Worm (Caenorhabditis elegans) whole organism, L2 larva: ENCODE measurements around the gene cct-6.
A peak's percentile ranks its signal among the peaks of the same experiment; 100 is the strongest.

Source experiments
- C34F6.9 ChIP-seq: fragments of 150-350 bp; optimal IDR thresholded peaks from 2 replicates; lab custom pipeline; 2014; ENCODE audit warnings: missing biosample characterization, missing genetic modification characterization
- F13H6.1 ChIP-seq: sonication (generic microtip); optimal IDR thresholded peaks from 2 replicates; lab custom pipeline; 2016; ENCODE audit warnings: missing genetic modification characterization, missing compliant biosample characterization
- R02D3.7 ChIP-seq: fragments of 150-350 bp; optimal IDR thresholded peaks from 2 replicates; lab custom pipeline; 2014; ENCODE audit warnings: missing biosample characterization, missing genetic modification characterization
- Y55F3AM.14 ChIP-seq: fragments of 200-800 bp; sonication (Bioruptor generic); optimal IDR thresholded peaks from 2 replicates; lab custom pipeline; 2018; ENCODE audit warnings: mild to moderate bottlenecking, missing genetic modification characterization, missing compliant biosample characterization
- ZK546.5 ChIP-seq: sonication (generic microtip); optimal IDR thresholded peaks from 2 replicates; lab custom pipeline; 2017; ENCODE audit warnings: missing biosample characterization, missing genetic modification characterization
- alr-1 ChIP-seq: fragments of 150-350 bp; optimal IDR thresholded peaks from 2 replicates; lab custom pipeline; 2014; ENCODE audit warnings: missing biosample characterization, missing genetic modification characterization
- aly-2 ChIP-seq: fragments of 150-350 bp; optimal IDR thresholded peaks from 2 replicates; lab custom pipeline; 2014; ENCODE audit warnings: missing biosample characterization, missing genetic modification characterization
- ama-1 ChIP-seq: fragments of 150-350 bp; optimal IDR thresholded peaks from 2 replicates; lab custom pipeline; 2018; ENCODE audit warnings: inconsistent platforms
- blmp-1 ChIP-seq: sonication (generic microtip); optimal IDR thresholded peaks from 2 replicates; lab custom pipeline; 2017; ENCODE audit warnings: missing genetic modification characterization, mild to moderate bottlenecking, missing compliant biosample characterization, antibody characterized with exemption, moderate library complexity; ENCODE audit not compliant: insufficient read depth
- ceh-16 ChIP-seq: fragments of 150-350 bp; optimal IDR thresholded peaks from 2 replicates; lab custom pipeline; 2014; ENCODE audit warnings: missing biosample characterization, missing genetic modification characterization
- ceh-82 ChIP-seq: fragments of 150-350 bp; optimal IDR thresholded peaks from 2 replicates; lab custom pipeline; 2014; ENCODE audit warnings: missing biosample characterization, missing genetic modification characterization
- crh-2 ChIP-seq: sonication (generic microtip); optimal IDR thresholded peaks from 2 replicates; lab custom pipeline; 2017; ENCODE audit warnings: missing biosample characterization, missing genetic modification characterization
- dmd-4 ChIP-seq: sonication (generic microtip); optimal IDR thresholded peaks from 2 replicates; lab custom pipeline; 2017; ENCODE audit warnings: missing biosample characterization, missing genetic modification characterization
- egl-27 ChIP-seq: sonication (generic microtip); optimal IDR thresholded peaks from 3 replicates; lab custom pipeline; 2017; ENCODE audit warnings: missing biosample characterization, missing genetic modification reagents, missing genetic modification characterization
- elt-1 ChIP-seq: fragments of 150-350 bp; optimal IDR thresholded peaks from 2 replicates; lab custom pipeline; 2014; ENCODE audit warnings: missing biosample characterization, missing genetic modification characterization
- elt-3 ChIP-seq: sonication (generic microtip); optimal IDR thresholded peaks from 2 replicates; lab custom pipeline; 2017; ENCODE audit warnings: missing biosample characterization, missing genetic modification characterization
- fos-1 ChIP-seq: fragments of 150-350 bp; optimal IDR thresholded peaks from 2 replicates; lab custom pipeline; 2014; ENCODE audit warnings: missing biosample characterization, missing genetic modification characterization
- gmeb-1 ChIP-seq: fragments of 150-350 bp; optimal IDR thresholded peaks from 2 replicates; lab custom pipeline; 2014; ENCODE audit warnings: missing biosample characterization, missing genetic modification characterization
- lin-11 ChIP-seq: fragments of 150-350 bp; sonication (generic microtip); optimal IDR thresholded peaks from 2 replicates; lab custom pipeline; 2014; ENCODE audit warnings: missing biosample characterization, missing genetic modification characterization, inconsistent platforms, mixed read lengths
- lin-13 ChIP-seq: fragments of 150-350 bp; optimal IDR thresholded peaks from 2 replicates; lab custom pipeline; 2014; ENCODE audit warnings: missing biosample characterization, missing genetic modification reagents, missing genetic modification characterization
- lin-39 ChIP-seq: fragments of 150-350 bp; optimal IDR thresholded peaks from 2 replicates; lab custom pipeline; 2014; ENCODE audit warnings: missing biosample characterization, missing genetic modification reagents, missing genetic modification characterization
- lsy-2 ChIP-seq, 2 experiments: fragments of 150-350 bp in 1 of 2; sonication (generic microtip) in 1 of 2; optimal IDR thresholded peaks; 2 replicates each; lab custom pipeline; 2014 to 2017; ENCODE audit warnings: missing biosample characterization in 2 of 2, missing genetic modification characterization in 2 of 2
- mab-5 ChIP-seq: fragments of 150-350 bp; optimal IDR thresholded peaks from 2 replicates; lab custom pipeline; 2014; ENCODE audit warnings: missing biosample characterization, missing genetic modification characterization
- mbf-1 ChIP-seq: sonication (generic microtip); optimal IDR thresholded peaks from 2 replicates; lab custom pipeline; 2017; ENCODE audit warnings: missing biosample characterization, missing genetic modification characterization
- mdl-1 ChIP-seq, 2 experiments: fragments of 150-350 bp in 1 of 2; sonication (generic microtip) in 1 of 2; optimal IDR thresholded peaks; 2 replicates each; lab custom pipeline; 2017; ENCODE audit warnings: missing biosample characterization in 2 of 2, missing genetic modification characterization in 2 of 2
- nhr-10 ChIP-seq: sonication (generic microtip); optimal IDR thresholded peaks from 2 replicates; lab custom pipeline; 2017; ENCODE audit warnings: missing biosample characterization, missing genetic modification characterization
- nhr-11 ChIP-seq: fragments of 150-350 bp; optimal IDR thresholded peaks from 2 replicates; lab custom pipeline; 2014; ENCODE audit warnings: missing biosample characterization, missing genetic modification characterization
- nhr-12 ChIP-seq: fragments of 150-350 bp; optimal IDR thresholded peaks from 2 replicates; lab custom pipeline; 2014; ENCODE audit warnings: missing biosample characterization, missing genetic modification characterization
- nhr-129 ChIP-seq: fragments of 150-350 bp; optimal IDR thresholded peaks from 2 replicates; lab custom pipeline; 2014; ENCODE audit warnings: missing biosample characterization, missing genetic modification characterization
- nhr-21 ChIP-seq: fragments of 150-350 bp; optimal IDR thresholded peaks from 2 replicates; lab custom pipeline; 2014; ENCODE audit warnings: missing biosample characterization, missing genetic modification characterization
- nhr-23 ChIP-seq: fragments of 150-350 bp; optimal IDR thresholded peaks from 2 replicates; lab custom pipeline; 2014; ENCODE audit warnings: missing biosample characterization, missing genetic modification reagents, missing genetic modification characterization
- nhr-237 ChIP-seq: fragments of 150-350 bp; optimal IDR thresholded peaks from 2 replicates; lab custom pipeline; 2014; ENCODE audit warnings: missing biosample characterization, missing genetic modification characterization
- nhr-25 ChIP-seq: fragments of 150-350 bp; sonication (generic microtip); optimal IDR thresholded peaks from 3 replicates; lab custom pipeline; 2014; ENCODE audit warnings: missing biosample characterization, missing genetic modification characterization
- nhr-6 ChIP-seq: fragments of 150-350 bp; optimal IDR thresholded peaks from 2 replicates; lab custom pipeline; 2014; ENCODE audit warnings: missing biosample characterization, missing genetic modification characterization
- nhr-77 ChIP-seq: fragments of 150-350 bp; optimal IDR thresholded peaks from 2 replicates; lab custom pipeline; 2014; ENCODE audit warnings: missing biosample characterization, missing genetic modification characterization
- peb-1 ChIP-seq: fragments of 150-350 bp; optimal IDR thresholded peaks from 2 replicates; lab custom pipeline; 2014; ENCODE audit warnings: missing biosample characterization, missing genetic modification characterization
- sem-4 ChIP-seq: fragments of 150-350 bp; optimal IDR thresholded peaks from 2 replicates; lab custom pipeline; 2014; ENCODE audit warnings: missing biosample characterization, missing genetic modification reagents, missing genetic modification characterization
- skn-1 ChIP-seq: sonication (generic microtip); optimal IDR thresholded peaks from 2 replicates; lab custom pipeline; 2017; ENCODE audit warnings: missing biosample characterization, missing genetic modification characterization
- sma-3 ChIP-seq: sonication (generic microtip); optimal IDR thresholded peaks from 2 replicates; lab custom pipeline; 2016; ENCODE audit warnings: missing genetic modification reagents, missing genetic modification characterization, missing compliant biosample characterization
- sma-9 ChIP-seq, 2 experiments: fragments of 150-350 bp in 1 of 2; sonication (generic microtip) in 1 of 2; optimal IDR thresholded peaks; 2 replicates each; lab custom pipeline; 2014 to 2016; ENCODE audit warnings: missing genetic modification characterization in 2 of 2, mild to moderate bottlenecking in 1 of 2, missing biosample characterization in 1 of 2, missing compliant biosample characterization in 1 of 2, missing genetic modification reagents in 1 of 2, moderate library complexity in 1 of 2
- snpc-4 ChIP-seq: fragments of 150-350 bp; optimal IDR thresholded peaks from 2 replicates; lab custom pipeline; 2014; ENCODE audit warnings: missing biosample characterization, missing genetic modification characterization
- unc-39 ChIP-seq: fragments of 150-350 bp; optimal IDR thresholded peaks from 2 replicates; lab custom pipeline; 2014; ENCODE audit warnings: missing biosample characterization, missing genetic modification characterization
- unc-55 ChIP-seq: fragments of 150-350 bp; sonication (generic microtip); optimal IDR thresholded peaks from 3 replicates; lab custom pipeline; 2014; ENCODE audit warnings: missing biosample characterization, missing genetic modification reagents, missing genetic modification characterization
- unc-62 ChIP-seq: fragments of 150-350 bp; optimal IDR thresholded peaks from 2 replicates; lab custom pipeline; 2014; ENCODE audit warnings: missing biosample characterization, missing genetic modification reagents, missing genetic modification characterization
- zag-1 ChIP-seq: fragments of 150-350 bp; optimal IDR thresholded peaks from 2 replicates; lab custom pipeline; 2014; ENCODE audit warnings: missing biosample characterization, missing genetic modification characterization
- ztf-1 ChIP-seq: fragments of 200-800 bp; sonication (Bioruptor generic); conservative IDR thresholded peaks from 2 replicates; pipeline ENCODE4 v1.3.6; 2022; ENCODE audit warnings: missing genetic modification characterization, missing compliant biosample characterization
- ztf-11 ChIP-seq: sonication (generic microtip); optimal IDR thresholded peaks from 2 replicates; lab custom pipeline; 2017; ENCODE audit warnings: missing biosample characterization, missing genetic modification characterization
- ztf-4 ChIP-seq: fragments of 150-350 bp; optimal IDR thresholded peaks from 2 replicates; lab custom pipeline; 2014; ENCODE audit warnings: missing biosample characterization, missing genetic modification characterization

Gene cct-6

DNA sequence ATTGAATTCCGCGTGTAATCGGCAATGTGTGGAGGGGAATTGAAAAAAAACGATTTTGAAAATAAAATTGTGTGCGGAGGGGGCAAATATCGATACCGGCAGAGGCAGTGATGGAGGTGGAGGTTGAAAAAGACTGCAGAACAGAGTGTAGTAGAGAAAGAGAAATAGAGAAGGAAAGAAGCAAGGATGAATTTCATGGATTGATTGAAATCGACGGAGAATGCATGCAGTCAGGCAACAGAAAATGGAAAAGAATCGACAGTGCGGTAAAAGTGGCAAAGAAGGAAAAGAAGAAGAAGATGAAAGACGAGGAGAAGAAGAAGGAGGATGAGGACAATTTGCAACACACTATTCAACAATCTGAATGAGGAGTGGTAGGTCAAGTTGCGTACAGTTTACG is 18.7 kb downstream of the cct-6 start, which contains the start of gene W04D12.1:
Gene W04D12.1, plus strand, starts transcription at position 111 of the 400 bp plus-strand sequence.
- TF ChIP-seq nhr-11 (tag; lab: Kevin White, UChicago) (no peak), nhr-12 (tag; lab: Kevin White, UChicago) (no peak), mab-5 (tag; lab: Kevin White, UChicago) (no peak), elt-1 (tag; lab: Kevin White, UChicago) (no peak), lin-11 (no peak), sma-9 (GFP tag; optimal IDR thresholded peaks at IDR 0.05; lab: Kevin White, UChicago) (peak; percentile 17), sma-9 (tag; optimal IDR thresholded peaks at IDR 0.05; lab: Kevin White, UChicago) (no peak), C34F6.9 (tag; lab: Kevin White, UChicago) (peak; percentile 18), unc-55 (GFP tag; lab: Kevin White, UChicago) (no peak), ceh-82 (tag; lab: Kevin White, UChicago) (no peak), sem-4 (tag; lab: Kevin White, UChicago) (no peak), ztf-11 (tag; lab: Kevin White, UChicago) (no peak), ZK546.5 (tag; lab: Kevin White, UChicago) (no peak), aly-2 (tag; lab: Kevin White, UChicago) (no peak), mbf-1 (tag; lab: Kevin White, UChicago) (no peak), nhr-77 (no peak), alr-1 (tag; lab: Kevin White, UChicago) (no peak), skn-1 (tag; lab: Kevin White, UChicago) (no peak), ceh-16 (tag; lab: Kevin White, UChicago) (no peak), blmp-1 (tag; lab: Kevin White, UChicago) (peak; percentile 3), mdl-1 (tag; optimal IDR thresholded peaks at IDR 0.05; lab: Kevin White, UChicago) (no peak), nhr-237 (no peak), peb-1 (no peak), crh-2 (tag; lab: Kevin White, UChicago) (no peak), ztf-1 (no peak), unc-62 (GFP tag; lab: Kevin White, UChicago) (no peak), lin-13 (no peak), nhr-21 (tag; lab: Kevin White, UChicago) (no peak), nhr-129 (tag; lab: Kevin White, UChicago) (no peak), F13H6.1 (tag; lab: Kevin White, UChicago) (no peak), dmd-4 (tag; lab: Kevin White, UChicago) (no peak), nhr-6 (tag; lab: Kevin White, UChicago) (no peak), nhr-25 (tag; lab: Kevin White, UChicago) (peak; percentile 2), sma-3 (no peak), ama-1 (lab: Kevin White, UChicago) (peak; percentile 14), egl-27 (tag; lab: Kevin White, UChicago) (peak; percentile 23), ztf-4 (no peak), lsy-2 (tag; optimal IDR thresholded peaks at IDR 0.05; lab: Kevin White, UChicago) (no peak), fos-1 (tag; lab: Kevin White, UChicago) (no peak), nhr-10 (no peak), gmeb-1 (tag; lab: Kevin White, UChicago) (peak; percentile 35), Y55F3AM.14 (GFP tag; lab: Kevin White, UChicago) (no peak), lin-39 (no peak), zag-1 (tag; lab: Kevin White, UChicago) (no peak), R02D3.7 (tag; lab: Kevin White, UChicago) (no peak), snpc-4 (tag; lab: Kevin White, UChicago) (no peak), elt-3 (tag; lab: Kevin White, UChicago) (no peak), nhr-23 (tag; lab: Kevin White, UChicago) (no peak), unc-39 (tag; lab: Kevin White, UChicago) (no peak)
